Fruit fly (Drosophila melanogaster): Measurements from ENCODE around the gene fws.

fws gene

DNA sequence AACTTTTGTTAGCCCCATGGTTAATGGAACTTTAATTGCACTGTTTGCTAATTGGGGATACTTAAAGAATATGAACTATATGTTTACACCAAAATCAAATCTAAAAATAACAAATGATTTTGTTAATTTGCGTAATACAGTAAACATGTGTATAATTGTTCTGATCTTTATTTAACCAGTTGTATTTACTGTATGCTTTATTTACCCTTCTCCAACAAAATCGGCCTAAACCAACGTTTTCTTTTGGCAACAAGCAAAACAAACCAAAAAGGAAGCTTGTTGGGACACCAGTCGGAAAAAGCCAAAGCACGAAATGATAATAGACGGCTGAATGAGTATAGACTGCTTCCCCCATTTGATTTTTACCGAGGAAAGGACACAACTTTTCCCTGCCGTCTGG lies 10.2 kb downstream of the fws start (continued):
- TF ChIP-seq CG18764 (GFP tag; optimal IDR thresholded peaks at IDR 0.05): no peak
- peak; percentile 55 for TF ChIP-seq CHES-1-like (GFP tag; optimal IDR thresholded peaks at IDR 0.05)
- peak; percentile 14; the same call in 1 of the 2 replicates for TF ChIP-seq CG3847 (GFP tag; IDR thresholded peaks at IDR 0.05)
- TF ChIP-seq CG17328 (GFP tag; IDR thresholded peaks at IDR 0.05): no peak
- no peak for TF ChIP-seq Jarid2 (GFP tag; optimal IDR thresholded peaks at IDR 0.05)
- no peak for TF ChIP-seq eve (GFP tag; optimal IDR thresholded peaks at IDR 0.05)
- TF ChIP-seq Dad (GFP tag; optimal IDR thresholded peaks at IDR 0.05): peak; percentile 2
- no peak for TF ChIP-seq TFAM (GFP tag; optimal IDR thresholded peaks at IDR 0.05)
- peak; percentile 44 for TF ChIP-seq CG7928 (GFP tag; optimal IDR thresholded peaks at IDR 0.05)
- peak; percentile 64 for TF ChIP-seq CG1233 (GFP tag; optimal IDR thresholded peaks at IDR 0.05)
- peak; percentile 89 for TF ChIP-seq B-H2 (GFP tag; optimal IDR thresholded peaks at IDR 0.05)
- TF ChIP-seq CG10147 (GFP tag; optimal IDR thresholded peaks at IDR 0.05): peak; percentile 59
- TF ChIP-seq abd-A (tag; optimal IDR thresholded peaks at IDR 0.05): no peak
- peak; percentile 78 for TF ChIP-seq CG12744 (GFP tag; optimal IDR thresholded peaks at IDR 0.05)
- TF ChIP-seq lab (GFP tag; optimal IDR thresholded peaks at IDR 0.05): peak; percentile 95
- peak; percentile 62 for TF ChIP-seq D19B (GFP tag; optimal IDR thresholded peaks at IDR 0.05)
- TF ChIP-seq sd (tag; optimal IDR thresholded peaks at IDR 0.05): peak; percentile 59
- peak; percentile 45 for TF ChIP-seq CG7839 (tag; optimal IDR thresholded peaks at IDR 0.05)
- TF ChIP-seq mam (GFP tag; optimal IDR thresholded peaks at IDR 0.05): peak; percentile 49
- no peak for TF ChIP-seq Awh (GFP tag; IDR thresholded peaks at IDR 0.05)
- peak; percentile 66 for TF ChIP-seq gsb (GFP tag; IDR thresholded peaks at IDR 0.05)
- TF ChIP-seq Hand (GFP tag; optimal IDR thresholded peaks at IDR 0.05): peak; percentile 77
- TF ChIP-seq CG2120 (GFP tag; optimal IDR thresholded peaks at IDR 0.05): peak; percentile 83
- peak; percentile 33 for TF ChIP-seq CG12104 (GFP tag; optimal IDR thresholded peaks at IDR 0.05)
- TF ChIP-seq dysf (GFP tag; IDR thresholded peaks at IDR 0.05): peak; percentile 26; the same call in 1 of the 3 replicates
- peak; percentile 69 for TF ChIP-seq CrebB (tag; optimal IDR thresholded peaks at IDR 0.05)
- no peak for TF ChIP-seq fd96Cb (tag; optimal IDR thresholded peaks at IDR 0.05)
- peak; percentile 28 for TF ChIP-seq MTF-1 (GFP tag; optimal IDR thresholded peaks at IDR 0.05; ENCODE audit: borderline replicate concordance)
- peak; percentile 55 for TF ChIP-seq ERR (GFP tag; optimal IDR thresholded peaks at IDR 0.05)
- TF ChIP-seq Hr51 (GFP tag; optimal IDR thresholded peaks at IDR 0.05): peak in 1 of 2 experiments; percentile 9
- TF ChIP-seq CG12236 (GFP tag; optimal IDR thresholded peaks at IDR 0.05): no peak
- peak; percentile 26 for TF ChIP-seq nau (GFP tag; optimal IDR thresholded peaks at IDR 0.05)
- peak; percentile 71 for TF ChIP-seq CG12299 (tag; optimal IDR thresholded peaks at IDR 0.05)
- peak; percentile 88 for TF ChIP-seq Fer3 (tag; optimal IDR thresholded peaks at IDR 0.05)
- TF ChIP-seq Dref (GFP tag; IDR thresholded peaks at IDR 0.05): no peak
- peak; percentile 60 for TF ChIP-seq NfI (GFP tag; optimal IDR thresholded peaks at IDR 0.05)
- TF ChIP-seq CG7987 (GFP tag; optimal IDR thresholded peaks at IDR 0.05): peak; percentile 80
- no peak for TF ChIP-seq CG1832 (GFP tag; optimal IDR thresholded peaks at IDR 0.05)
- peak; percentile 41 for TF ChIP-seq CG13296 (GFP tag; optimal IDR thresholded peaks at IDR 0.05)
- peak; percentile 83; the same call in 2 of the 3 replicates for TF ChIP-seq Dbx (GFP tag; IDR thresholded peaks at IDR 0.05)
- TF ChIP-seq NC2α (GFP tag; optimal IDR thresholded peaks at IDR 0.05): no peak
- peak; percentile 93 for TF ChIP-seq gro (GFP tag; optimal IDR thresholded peaks at IDR 0.05)
- peak; percentile 78 for TF ChIP-seq CG15011 (GFP tag; optimal IDR thresholded peaks at IDR 0.05)
- peak; percentile 59 for TF ChIP-seq slou (GFP tag; optimal IDR thresholded peaks at IDR 0.05)
- no peak for TF ChIP-seq CG34224 (GFP tag; IDR thresholded peaks at IDR 0.05; ENCODE audit: partially characterized antibody)
- TF ChIP-seq CG14014 (GFP tag; IDR thresholded peaks at IDR 0.05): peak; percentile 53; the same call in 1 of the 2 replicates
- no peak for TF ChIP-seq Elba2 (GFP tag; optimal IDR thresholded peaks at IDR 0.05)
- peak; percentile 91 for TF ChIP-seq CG12769 (tag; optimal IDR thresholded peaks at IDR 0.05)
- peak; percentile 78 for TF ChIP-seq BtbVII (GFP tag; optimal IDR thresholded peaks at IDR 0.05)
- TF ChIP-seq CG7556 (GFP tag; optimal IDR thresholded peaks at IDR 0.05): peak; percentile 52

All from whole organism, embryonic.